Fruit fly (Drosophila melanogaster): ENCODE measurements around the gene Ccz1.

- no peak for TF ChIP-seq Mio (GFP tag; optimal IDR thresholded peaks at IDR 0.05)
- no peak for TF ChIP-seq dl (GFP tag; optimal IDR thresholded peaks at IDR 0.05; ENCODE audit: insufficient read depth in 1 of 2, partially characterized antibody in 2 of 2)
- TF ChIP-seq Sp1 (GFP tag; optimal IDR thresholded peaks at IDR 0.05), result no peak
- no peak for TF ChIP-seq ey (GFP tag; optimal IDR thresholded peaks at IDR 0.05)
Observed at dm6 chr3L:3856004-3856403, 43.0 kb downstream of the Ccz1 start.

All from whole organism, wandering third instar larva.